Fruit fly (Drosophila melanogaster) whole organism, embryonic: ENCODE data around the gene senju.

Source experiments
- Bteb2 ChIP-seq: fragments of 200-800 bp; sonication (Bioruptor generic); optimal IDR thresholded peaks from 2 replicates; lab custom pipeline; 2016; ENCODE audit warnings: missing biosample characterization, missing genetic modification characterization
- CG10209 ChIP-seq: fragments of 200-800 bp; sonication (Bioruptor generic); optimal IDR thresholded peaks from 3 replicates; lab custom pipeline; 2017; ENCODE audit warnings: missing biosample characterization, mild to moderate bottlenecking, missing genetic modification characterization, missing genetic modification reagents
- CG11695 ChIP-seq: fragments of 200-800 bp; sonication (Bioruptor generic); IDR thresholded peaks from 3 replicates; pipeline ENCODE4 v1.3.6; 2022; ENCODE audit warnings: missing biosample characterization, missing genetic modification characterization
- CG12391 ChIP-seq: fragments of 200-800 bp; sonication (Bioruptor generic); optimal IDR thresholded peaks from 3 replicates; lab custom pipeline; 2018; ENCODE audit warnings: missing biosample characterization, mild to moderate bottlenecking, missing genetic modification characterization, moderate library complexity
- CG15696 ChIP-seq: fragments of 200-800 bp; sonication (Bioruptor generic); optimal IDR thresholded peaks from 2 replicates; lab custom pipeline; 2019; ENCODE audit warnings: missing biosample characterization, mild to moderate bottlenecking, missing genetic modification characterization, moderate library complexity
- CG17612 ChIP-seq: fragments of 200-800 bp; sonication (Bioruptor generic); IDR thresholded peaks from 2 replicates; pipeline ENCODE4 v1.3.6; 2022; ENCODE audit warnings: missing biosample characterization, missing genetic modification characterization
- CG2116 ChIP-seq: fragments of 200-800 bp; sonication (Bioruptor generic); optimal IDR thresholded peaks from 3 replicates; lab custom pipeline; 2018; ENCODE audit warnings: missing biosample characterization, mild to moderate bottlenecking, missing genetic modification characterization
- CG2129 ChIP-seq: fragments of 200-800 bp; sonication (Bioruptor generic); IDR thresholded peaks from 2 replicates; pipeline ENCODE4 v1.3.6; 2022; ENCODE audit warnings: missing biosample characterization, missing genetic modification characterization; ENCODE audit not compliant: partially characterized antibody
- CG2712 ChIP-seq: fragments of 200-800 bp; optimal IDR thresholded peaks from 3 replicates; lab custom pipeline; 2019; ENCODE audit warnings: missing biosample characterization, mild to moderate bottlenecking, missing genetic modification characterization, moderate library complexity
- CG31388 ChIP-seq: fragments of 200-800 bp; sonication (Bioruptor generic); optimal IDR thresholded peaks from 2 replicates; lab custom pipeline; 2016; ENCODE audit warnings: missing biosample characterization, missing genetic modification characterization
- CG34224 ChIP-seq: fragments of 200-800 bp; sonication (Bioruptor generic); IDR thresholded peaks from 3 replicates; pipeline ENCODE4 v1.3.6; 2022; ENCODE audit warnings: missing biosample characterization, missing genetic modification characterization; ENCODE audit not compliant: partially characterized antibody
- CG34376 ChIP-seq: fragments of 200-800 bp; sonication (Bioruptor generic); optimal IDR thresholded peaks from 2 replicates; lab custom pipeline; 2018; ENCODE audit warnings: missing biosample characterization, mild to moderate bottlenecking, missing genetic modification characterization
- CG42726 ChIP-seq: fragments of 200-800 bp; sonication (Bioruptor generic); IDR thresholded peaks from 2 replicates; pipeline ENCODE4 v1.3.6; 2022; ENCODE audit warnings: missing biosample characterization, missing genetic modification characterization; ENCODE audit not compliant: partially characterized antibody
- CG4404 ChIP-seq: fragments of 200-800 bp; sonication (Bioruptor generic); IDR thresholded peaks from 2 replicates; pipeline ENCODE4 v1.3.6; 2022; ENCODE audit warnings: missing biosample characterization, missing genetic modification characterization
- CG4617 ChIP-seq: fragments of 200-800 bp; sonication (Bioruptor generic); optimal IDR thresholded peaks from 3 replicates; lab custom pipeline; 2016; ENCODE audit warnings: missing biosample characterization, missing genetic modification characterization, borderline replicate concordance
- CG7928 ChIP-seq: fragments of 200-800 bp; sonication (Bioruptor generic); optimal IDR thresholded peaks from 2 replicates; lab custom pipeline; 2017; ENCODE audit warnings: missing biosample characterization, mild to moderate bottlenecking, missing genetic modification characterization
- CG8290 ChIP-seq, 3 experiments: fragments of 200-800 bp; sonication (Bioruptor generic); optimal IDR thresholded peaks; 2 replicates each; lab custom pipeline; 2016 to 2019; ENCODE audit warnings: missing biosample characterization in 3 of 3, missing genetic modification characterization in 3 of 3, mild to moderate bottlenecking in 2 of 3, moderate library complexity in 1 of 3
- D19A ChIP-seq: fragments of 200-800 bp; optimal IDR thresholded peaks from 3 replicates; lab custom pipeline; 2019; ENCODE audit warnings: missing biosample characterization, mild to moderate bottlenecking, missing genetic modification characterization, moderate library complexity
- Dfd ChIP-seq, 2 experiments: fragments of >200 bp; optimal IDR thresholded peaks; 2 replicates each; lab custom pipeline; 2017; ENCODE audit warnings: missing biosample characterization in 2 of 2, missing genetic modification characterization in 2 of 2
- Dref ChIP-seq: fragments of 200-800 bp; sonication (Bioruptor generic); IDR thresholded peaks from 2 replicates; pipeline ENCODE4 v1.3.6; 2022; ENCODE audit warnings: missing biosample characterization, missing genetic modification characterization
- E2f2 ChIP-seq: fragments of 200-800 bp; sonication (Bioruptor generic); IDR thresholded peaks from 2 replicates; pipeline ENCODE4 v1.3.6; 2022; ENCODE audit warnings: missing biosample characterization, missing genetic modification characterization
- Hr51 ChIP-seq, 2 experiments: fragments of 200-800 bp; sonication (Bioruptor generic); optimal IDR thresholded peaks; 2 replicates in 1 of 2; 3 replicates in 1 of 2; lab custom pipeline; 2016 to 2018; ENCODE audit warnings: missing biosample characterization in 2 of 2, missing genetic modification characterization in 2 of 2, mild to moderate bottlenecking in 1 of 2, moderate library complexity in 1 of 2
- Myb ChIP-seq: fragments of 200-800 bp; sonication (Bioruptor generic); optimal IDR thresholded peaks from 2 replicates; lab custom pipeline; 2016; ENCODE audit warnings: missing biosample characterization, missing genetic modification characterization
- Nf-YC ChIP-seq: fragments of 200-800 bp; optimal IDR thresholded peaks from 3 replicates; lab custom pipeline; 2019; ENCODE audit warnings: missing biosample characterization, mild to moderate bottlenecking, missing genetic modification characterization, moderate library complexity
- fd102C ChIP-seq: fragments of 200-800 bp; sonication (Bioruptor generic); optimal IDR thresholded peaks from 2 replicates; lab custom pipeline; 2018; ENCODE audit warnings: missing biosample characterization, mild to moderate bottlenecking, missing genetic modification characterization, moderate library complexity
- ftz-f1 ChIP-seq: fragments of 200-800 bp; sonication (Bioruptor generic); optimal IDR thresholded peaks from 2 replicates; lab custom pipeline; 2016; ENCODE audit warnings: missing biosample characterization, missing genetic modification characterization
- gcm2 ChIP-seq: fragments of 200-800 bp; sonication (Bioruptor generic); optimal IDR thresholded peaks from 2 replicates; lab custom pipeline; 2016; ENCODE audit warnings: missing biosample characterization, missing genetic modification characterization
- gem ChIP-seq: fragments of 200-800 bp; sonication (Bioruptor generic); optimal IDR thresholded peaks from 2 replicates; lab custom pipeline; 2019; ENCODE audit warnings: missing biosample characterization, mild to moderate bottlenecking, missing genetic modification characterization, moderate library complexity
- ham ChIP-seq: fragments of 200-800 bp; sonication (Bioruptor generic); IDR thresholded peaks from 2 replicates; pipeline ENCODE4 v1.3.6; 2022; ENCODE audit warnings: missing biosample characterization, missing genetic modification characterization
- insv ChIP-seq, 2 experiments: fragments of 200-800 bp; sonication (Bioruptor generic); optimal IDR thresholded peaks; 3 replicates each; lab custom pipeline; 2016 to 2018; ENCODE audit warnings: missing biosample characterization in 2 of 2, missing genetic modification characterization in 2 of 2
- kni ChIP-seq: fragments of 200-800 bp; sonication (Bioruptor generic); optimal IDR thresholded peaks from 3 replicates; lab custom pipeline; 2017; ENCODE audit warnings: mild to moderate bottlenecking, missing biosample characterization, missing genetic modification reagents, missing genetic modification characterization
- nerfin-2 ChIP-seq: fragments of 200-800 bp; sonication (Bioruptor generic); IDR thresholded peaks from 2 replicates; pipeline ENCODE4 v1.3.6; 2022; ENCODE audit warnings: missing biosample characterization, missing genetic modification characterization; ENCODE audit not compliant: partially characterized antibody
- nom ChIP-seq: fragments of 200-800 bp; sonication (Bioruptor generic); optimal IDR thresholded peaks from 2 replicates; lab custom pipeline; 2017; ENCODE audit warnings: missing biosample characterization, missing genetic modification characterization, mild to moderate bottlenecking, moderate library complexity, missing genetic modification reagents
- pb ChIP-seq: fragments of 200-800 bp; sonication (Bioruptor generic); optimal IDR thresholded peaks from 3 replicates; lab custom pipeline; 2016; ENCODE audit warnings: missing biosample characterization, missing genetic modification characterization
- ranshi ChIP-seq: fragments of 200-800 bp; sonication (Bioruptor generic); IDR thresholded peaks from 2 replicates; pipeline ENCODE4 v1.3.6; 2022; ENCODE audit warnings: missing biosample characterization, missing genetic modification characterization
- sc ChIP-seq, 3 experiments: fragments of >200 bp in 2 of 3; fragments of 200-800 bp in 1 of 3; sonication (Bioruptor generic) in 1 of 3; optimal IDR thresholded peaks; 2 replicates in 2 of 3; 3 replicates in 1 of 3; lab custom pipeline; 2017; ENCODE audit warnings: mild to moderate bottlenecking in 1 of 3, missing biosample characterization in 1 of 3, missing genetic modification characterization in 1 of 3, missing genetic modification reagents in 1 of 3
- shn ChIP-seq: fragments of 200-800 bp; sonication (Bioruptor generic); optimal IDR thresholded peaks from 3 replicates; lab custom pipeline; 2016; ENCODE audit warnings: missing biosample characterization, missing genetic modification characterization
- sim ChIP-seq: fragments of 200-800 bp; sonication (Bioruptor generic); IDR thresholded peaks from 2 replicates; pipeline ENCODE4 v1.3.6; 2022; ENCODE audit warnings: missing biosample characterization, missing genetic modification characterization
- sna ChIP-seq: fragments of 200-800 bp; sonication (Bioruptor generic); IDR thresholded peaks from 2 replicates; pipeline ENCODE4 v1.3.6; 2022; ENCODE audit warnings: missing biosample characterization, missing genetic modification characterization; ENCODE audit not compliant: partially characterized antibody
- sug ChIP-seq: fragments of 200-800 bp; optimal IDR thresholded peaks from 2 replicates; lab custom pipeline; 2019; ENCODE audit warnings: missing biosample characterization, mild to moderate bottlenecking, missing genetic modification characterization, moderate library complexity
- tna ChIP-seq: fragments of 200-800 bp; sonication (Bioruptor generic); IDR thresholded peaks from 2 replicates; pipeline ENCODE4 v1.3.6; 2022; ENCODE audit warnings: missing biosample characterization, missing genetic modification characterization; ENCODE audit not compliant: partially characterized antibody
- ttk ChIP-seq: fragments of 200-800 bp; sonication (Bioruptor generic); IDR thresholded peaks from 2 replicates; pipeline ENCODE4 v2.1.2; 2022; ENCODE audit warnings: missing biosample characterization, missing genetic modification characterization
- wdn ChIP-seq: fragments of 200-800 bp; sonication (Bioruptor generic); IDR thresholded peaks from 2 replicates; pipeline ENCODE4 v1.3.6; 2022; ENCODE audit warnings: missing biosample characterization, missing genetic modification characterization
- wek ChIP-seq: fragments of 200-800 bp; sonication (Bioruptor generic); optimal IDR thresholded peaks from 3 replicates; lab custom pipeline; 2018; ENCODE audit warnings: missing biosample characterization, mild to moderate bottlenecking, missing genetic modification characterization, moderate library complexity

senju gene

DNA sequence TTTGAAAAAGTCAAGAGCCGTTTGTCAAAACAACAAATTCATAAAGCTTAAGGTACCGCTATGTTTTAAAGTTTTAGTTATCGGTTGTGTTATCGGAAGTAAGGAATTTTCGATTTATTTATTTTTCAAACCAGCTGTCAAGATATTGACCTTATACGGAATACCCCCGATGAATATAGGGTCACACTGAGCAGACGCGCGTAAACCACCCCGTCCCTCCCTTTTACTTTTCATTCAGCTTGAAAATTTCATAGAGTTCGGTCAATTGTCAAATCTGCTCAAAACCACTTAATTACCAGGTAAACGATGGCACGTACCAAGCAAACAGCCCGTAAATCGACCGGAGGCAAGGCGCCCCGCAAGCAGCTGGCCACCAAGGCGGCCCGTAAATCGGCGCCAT lies 2.3 kb downstream of the senju start, which contains the start of the genes CG14036 and His3.3A (continued):
- TF ChIP-seq ftz-f1, result peak; percentile 30
- TF ChIP-seq CG34376 (GFP tag; lab: Kevin White, UChicago), result peak; percentile 42
- TF ChIP-seq ranshi, result no peak
- TF ChIP-seq CG8290 (GFP tag; optimal IDR thresholded peaks at IDR 0.05; lab: Kevin White, UChicago), result no peak
- peak in 1 of 2 experiments; percentile 75 for TF ChIP-seq CG8290 (tag; optimal IDR thresholded peaks at IDR 0.05; lab: Kevin White, UChicago)
- peak; percentile 37 for TF ChIP-seq Nf-YC
- no peak for TF ChIP-seq CG2129 (GFP tag; lab: Robert Waterston, UW)
- peak; percentile 75 for TF ChIP-seq Myb
- 0 out of 3 replicates have a peak, but pooled peaks have one; percentile 11 for TF ChIP-seq CG11695
- no peak for TF ChIP-seq Dfd (GFP tag; optimal IDR thresholded peaks at IDR 0.05; lab: Kevin White, UChicago)
- TF ChIP-seq CG15696, result peak; percentile 21
- no peak for TF ChIP-seq CG10209
- TF ChIP-seq CG4404 (GFP tag; lab: Robert Waterston, UW), result no peak
- no peak for TF ChIP-seq wdn (GFP tag; lab: Robert Waterston, UW)
- peak; percentile 43 for TF ChIP-seq CG4617 (GFP tag; lab: Kevin White, UChicago)
- peak; percentile 46 for TF ChIP-seq CG2712 (tag; lab: Kevin White, UChicago)
- peak; percentile 42 for TF ChIP-seq CG12391
- peak; percentile 91 for TF ChIP-seq E2f2 (GFP tag; lab: Robert Waterston, UW)
- peak; percentile 21 for TF ChIP-seq shn (GFP tag; lab: Kevin White, UChicago)
- peak; percentile 59; the same call in 1 of the 2 replicates for TF ChIP-seq tna
- no peak for TF ChIP-seq nerfin-2 (GFP tag; lab: Robert Waterston, UW)
- no peak for TF ChIP-seq D19A (tag; lab: Kevin White, UChicago)
- TF ChIP-seq fd102C (GFP tag; lab: Kevin White, UChicago), result no peak
- no peak for TF ChIP-seq ttk (GFP tag; lab: Robert Waterston, UW)
- no peak for TF ChIP-seq CG31388
- TF ChIP-seq nom (GFP tag; lab: Kevin White, UChicago), result peak; percentile 29
- TF ChIP-seq Dref (GFP tag; lab: Robert Waterston, UW), result peak; percentile 91
- peak; percentile 1 for TF ChIP-seq CG7928
- no peak for TF ChIP-seq pb (GFP tag; lab: Kevin White, UChicago)
- no peak for TF ChIP-seq CG17612
- TF ChIP-seq insv (GFP tag; optimal IDR thresholded peaks at IDR 0.05; lab: Kevin White, UChicago), result peak in 1 of 2 experiments; percentile 14
- peak; percentile 59; the same call in 1 of the 2 replicates for TF ChIP-seq CG42726
- TF ChIP-seq ham (GFP tag; lab: Robert Waterston, UW), result no peak
- TF ChIP-seq CG2116, result peak; percentile 90
- peak; percentile 66 for TF ChIP-seq sna (GFP tag; lab: Robert Waterston, UW)
- TF ChIP-seq gem, result peak; percentile 5
- TF ChIP-seq sc (optimal IDR thresholded peaks at IDR 0.05; lab: Kevin White, UChicago), result no peak
- TF ChIP-seq sc (GFP tag; optimal IDR thresholded peaks at IDR 0.05; lab: Kevin White, UChicago), result no peak
- TF ChIP-seq Bteb2 (GFP tag; lab: Kevin White, UChicago), result no peak
- peak; percentile 80 for TF ChIP-seq CG34224
- TF ChIP-seq kni (GFP tag; lab: Kevin White, UChicago), result no peak
- no peak for TF ChIP-seq sim (GFP tag; lab: Robert Waterston, UW)
- TF ChIP-seq wek, result peak; percentile 100
- TF ChIP-seq gcm2, result no peak
- TF ChIP-seq Hr51 (GFP tag; optimal IDR thresholded peaks at IDR 0.05; lab: Kevin White, UChicago), result peak in 1 of 2 experiments; percentile 22
- TF ChIP-seq sug (tag; lab: Kevin White, UChicago), result peak; percentile 43
